Worm (Caenorhabditis elegans): ENCODE data around the gene srv-12.

The srv-12 gene

DNA sequence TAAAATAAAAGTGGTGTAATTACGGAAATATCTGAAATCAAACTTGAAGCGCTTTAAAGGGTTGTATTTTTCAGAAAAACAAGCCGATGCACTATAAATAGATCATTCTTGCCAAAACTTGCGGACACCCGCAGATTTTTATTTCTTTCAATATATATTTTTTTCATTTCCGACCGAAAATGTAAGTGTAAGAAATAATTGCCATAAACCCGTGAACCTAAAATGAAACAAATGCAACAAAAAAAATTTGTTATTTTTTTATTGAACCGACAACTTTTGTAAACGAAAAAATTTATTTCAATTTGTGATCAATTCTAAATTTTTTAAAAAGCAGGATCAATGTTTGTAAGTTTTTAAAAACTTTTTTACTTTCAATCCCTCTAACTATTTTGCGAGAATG, 27.4 kb upstream of the srv-12 start, which contains the start of gene W01B6.6:
TSS of gene W01B6.6 (plus strand) at position 301 of the 400 bp plus-strand sequence.
- TF ChIP-seq tbx-11 (GFP tag; IDR thresholded peaks at IDR 0.05): no peak
- no peak for TF ChIP-seq ama-1 (optimal IDR thresholded peaks at IDR 0.05)
- TF ChIP-seq hmbx-1 (tag; optimal IDR thresholded peaks at IDR 0.05): no peak
- no peak for TF ChIP-seq tra-4 (tag; optimal IDR thresholded peaks at IDR 0.05)
- no peak for TF ChIP-seq F13C5.2 (tag; optimal IDR thresholded peaks at IDR 0.05)

ce11 chrIV:10078003-10078402, 24.6 kb upstream of the srv-12 start:
- TF ChIP-seq tbx-37 (GFP tag; conservative IDR thresholded peaks at IDR 0.05): no peak
- no peak for TF ChIP-seq pes-1 (GFP tag; IDR thresholded peaks at IDR 0.05)
- TF ChIP-seq tbx-11 (GFP tag; IDR thresholded peaks at IDR 0.05): no peak
- TF ChIP-seq hmbx-1 (tag; optimal IDR thresholded peaks at IDR 0.05): no peak

DNA sequence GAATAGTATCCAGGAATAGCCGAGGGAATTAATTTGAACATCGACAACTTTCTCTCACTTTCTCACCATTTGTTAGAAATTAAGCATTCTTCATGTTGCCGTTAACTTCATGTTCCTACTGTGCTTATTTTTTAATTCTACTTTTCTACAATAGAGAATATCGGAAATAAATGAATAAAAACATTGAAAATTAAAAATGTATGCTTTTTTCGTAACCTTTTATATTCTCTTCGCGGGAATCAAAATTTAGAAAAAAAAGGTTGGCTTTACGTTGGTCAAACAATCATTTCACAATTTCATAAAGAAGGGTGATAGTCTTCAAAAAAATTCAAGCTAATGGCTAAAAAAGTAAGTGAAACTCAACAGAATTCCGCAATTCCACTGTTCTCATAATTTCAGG, 22.4 kb upstream of the srv-12 start, which contains the start of gene W01B6.5:
TSS of gene W01B6.5 (plus strand) at position 301 of the 400 bp plus-strand sequence.
- no peak for TF ChIP-seq B0310.2 (tag; optimal IDR thresholded peaks at IDR 0.05)
- no peak for TF ChIP-seq tbx-11 (GFP tag; IDR thresholded peaks at IDR 0.05)
- no peak for TF ChIP-seq scrt-1 (GFP tag; IDR thresholded peaks at IDR 0.05)
- no peak for TF ChIP-seq sea-1 (GFP tag; conservative IDR thresholded peaks at IDR 0.05)

ce11 chrIV:10075034-10075510, 21.6 kb upstream of the srv-12 start, which contains the start of the genes ttbk-4 and W01B6.4:
Gene ttbk-4, minus strand, starts transcription at chrIV:10075134.
Gene W01B6.4, plus strand, starts transcription at chrIV:10075460.
- TF ChIP-seq tbx-37 (GFP tag; conservative IDR thresholded peaks at IDR 0.05): no peak
- TF ChIP-seq ceh-36 (tag; optimal IDR thresholded peaks at IDR 0.05): no peak
- no peak for TF ChIP-seq scrt-1 (GFP tag; IDR thresholded peaks at IDR 0.05)
- TF ChIP-seq tbx-11 (GFP tag; IDR thresholded peaks at IDR 0.05): no peak
- TF ChIP-seq hnd-1 (tag; optimal IDR thresholded peaks at IDR 0.05): no peak
- no peak for TF ChIP-seq flt-1 (GFP tag; IDR thresholded peaks at IDR 0.05)
- TF ChIP-seq ceh-13 (GFP tag; optimal IDR thresholded peaks at IDR 0.05): no peak

DNA sequence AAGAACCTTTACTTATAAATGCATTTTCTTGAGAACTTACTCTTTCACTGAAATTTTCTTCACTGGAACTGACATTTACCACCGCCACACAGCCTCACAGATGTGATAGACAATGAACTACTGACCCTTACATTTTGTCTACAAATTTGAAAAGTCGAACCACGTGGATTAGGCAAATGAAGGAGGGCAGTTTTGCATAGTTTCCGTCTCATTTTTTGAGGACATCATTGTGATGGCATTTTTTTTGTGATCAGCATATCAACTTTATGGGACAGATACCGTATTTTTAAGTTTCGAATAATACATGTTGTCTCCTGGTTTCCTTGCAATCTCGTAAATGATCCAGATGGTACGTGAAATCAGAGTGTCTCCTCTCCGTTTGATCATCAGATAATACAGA, 19.1 kb upstream of the srv-12 start, which contains the start of gene W01B6.3:
TSS of gene W01B6.3 (minus strand) at position 101 of the 400 bp plus-strand sequence.
- TF ChIP-seq hnd-1 (tag; optimal IDR thresholded peaks at IDR 0.05) (no peak), ceh-36 (tag; optimal IDR thresholded peaks at IDR 0.05) (no peak), tbx-11 (GFP tag; IDR thresholded peaks at IDR 0.05) (no peak), sea-1 (GFP tag; conservative IDR thresholded peaks at IDR 0.05) (no peak), F13C5.2 (tag; optimal IDR thresholded peaks at IDR 0.05) (no peak), hmg-4 (GFP tag; optimal IDR thresholded peaks at IDR 0.05) (no peak), ets-7 (tag; optimal IDR thresholded peaks at IDR 0.05) (no peak), B0310.2 (tag; optimal IDR thresholded peaks at IDR 0.05) (no peak), ceh-13 (GFP tag; optimal IDR thresholded peaks at IDR 0.05) (no peak), ama-1 (optimal IDR thresholded peaks at IDR 0.05) (no peak), tbx-37 (GFP tag; conservative IDR thresholded peaks at IDR 0.05) (no peak), aly-1 (tag; optimal IDR thresholded peaks at IDR 0.05) (no peak), flt-1 (GFP tag; IDR thresholded peaks at IDR 0.05) (no peak)

DNA sequence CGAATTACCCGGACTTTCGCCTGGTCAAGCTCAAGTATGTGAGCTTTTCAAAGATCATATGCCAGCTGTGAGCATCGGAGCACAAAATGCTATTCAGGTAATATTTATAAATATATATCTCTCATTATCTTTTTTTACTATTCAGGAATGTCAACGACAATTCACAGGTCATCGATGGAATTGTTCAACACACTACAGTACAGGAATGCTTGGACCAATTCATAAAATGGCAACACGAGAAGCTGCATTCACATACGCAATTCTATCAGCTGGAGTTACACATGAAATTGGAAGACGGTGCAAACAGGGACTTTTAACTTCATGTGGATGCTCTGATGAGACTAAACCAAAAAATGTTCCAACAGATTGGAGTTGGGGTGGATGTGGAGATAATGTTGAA, 14.8 kb upstream of the srv-12 start:
- TF ChIP-seq ceh-36 (tag; optimal IDR thresholded peaks at IDR 0.05): no peak
- no peak for TF ChIP-seq aly-1 (tag; optimal IDR thresholded peaks at IDR 0.05)
- no peak for TF ChIP-seq ceh-13 (GFP tag; optimal IDR thresholded peaks at IDR 0.05)
- TF ChIP-seq ets-7 (tag; optimal IDR thresholded peaks at IDR 0.05): no peak
- TF ChIP-seq F13C5.2 (tag; optimal IDR thresholded peaks at IDR 0.05): no peak
- no peak for TF ChIP-seq tra-4 (tag; optimal IDR thresholded peaks at IDR 0.05)
- no peak for TF ChIP-seq tbx-11 (GFP tag; IDR thresholded peaks at IDR 0.05)
- no peak for TF ChIP-seq B0310.2 (tag; optimal IDR thresholded peaks at IDR 0.05)
- TF ChIP-seq hnd-1 (tag; optimal IDR thresholded peaks at IDR 0.05): no peak
- no peak for TF ChIP-seq scrt-1 (GFP tag; IDR thresholded peaks at IDR 0.05)
- no peak for TF ChIP-seq pes-1 (GFP tag; IDR thresholded peaks at IDR 0.05)
- no peak for TF ChIP-seq ama-1 (optimal IDR thresholded peaks at IDR 0.05)
- no peak for TF ChIP-seq tbx-37 (GFP tag; conservative IDR thresholded peaks at IDR 0.05)

DNA sequence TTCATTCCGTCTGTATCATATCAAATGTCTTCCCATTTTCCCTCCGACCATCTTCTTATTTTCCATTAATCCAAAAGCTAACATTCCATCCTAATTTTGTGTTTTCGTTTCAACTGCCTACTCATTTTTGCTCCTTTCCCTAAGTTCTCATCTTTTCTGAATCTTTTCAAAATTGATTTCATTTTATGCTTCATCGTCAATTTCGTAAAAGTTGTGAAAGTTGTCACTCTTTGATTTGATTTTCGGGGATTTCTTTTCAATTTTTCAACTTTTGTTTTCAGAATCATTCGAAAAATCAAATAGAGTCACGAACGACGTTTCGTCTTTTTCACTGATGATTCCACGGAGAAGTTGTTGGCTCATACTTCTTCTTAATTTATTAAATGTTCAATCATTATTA, 14.1 kb upstream of the srv-12 start, which contains the start of gene cwn-2:
TSS of gene cwn-2 (plus strand) at position 276 of the 400 bp plus-strand sequence.
- TF ChIP-seq tbx-37 (GFP tag; conservative IDR thresholded peaks at IDR 0.05) (no peak), tbx-11 (GFP tag; IDR thresholded peaks at IDR 0.05) (no peak), ama-1 (optimal IDR thresholded peaks at IDR 0.05) (no peak), hmbx-1 (tag; optimal IDR thresholded peaks at IDR 0.05) (no peak)

DNA sequence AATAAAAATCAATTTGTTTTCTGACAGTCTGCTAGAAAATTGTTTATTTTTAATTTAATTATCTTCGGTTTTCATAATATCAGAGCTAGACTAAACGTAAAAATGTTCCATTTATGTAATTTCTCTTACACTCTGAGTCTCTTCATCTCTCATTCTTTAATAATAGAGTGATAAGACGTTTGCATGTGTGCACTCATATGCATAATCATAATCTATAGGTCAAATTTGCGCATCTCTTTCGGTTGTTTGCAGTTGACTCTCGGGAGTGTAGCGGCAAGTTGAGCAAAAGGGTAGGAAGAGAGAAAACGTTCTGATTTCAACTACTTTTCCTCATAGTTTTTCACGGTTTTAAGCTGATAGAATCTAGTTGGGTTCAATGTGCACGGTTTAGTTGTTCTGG, 13.0 kb upstream of the srv-12 start:
- TF ChIP-seq pes-1 (GFP tag; IDR thresholded peaks at IDR 0.05): no peak
- no peak for TF ChIP-seq scrt-1 (GFP tag; IDR thresholded peaks at IDR 0.05)

DNA sequence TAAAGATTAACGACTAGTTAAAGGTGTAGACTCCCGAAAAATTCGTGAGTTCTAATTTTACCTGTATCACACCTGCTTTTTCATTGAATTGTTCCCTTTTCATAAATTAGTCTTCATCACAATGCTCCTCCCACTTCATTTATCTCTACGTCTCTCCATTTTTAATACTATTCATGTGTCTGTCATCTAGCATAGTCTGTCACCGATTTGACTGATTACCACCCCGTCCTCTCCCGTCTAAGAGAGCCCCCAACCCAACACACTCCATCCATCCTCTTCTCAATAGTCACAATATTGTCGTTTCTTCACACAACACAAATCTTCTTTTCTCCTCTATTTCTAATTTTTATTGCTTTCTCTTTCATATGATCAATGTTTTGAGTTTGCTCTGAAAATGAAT, 11.7 kb upstream of the srv-12 start:
- TF ChIP-seq F13C5.2 (tag; optimal IDR thresholded peaks at IDR 0.05): no peak
- TF ChIP-seq hmbx-1 (tag; optimal IDR thresholded peaks at IDR 0.05): no peak
- TF ChIP-seq sea-1 (GFP tag; conservative IDR thresholded peaks at IDR 0.05): no peak
- no peak for TF ChIP-seq hmg-4 (GFP tag; optimal IDR thresholded peaks at IDR 0.05)
- no peak for TF ChIP-seq tbx-11 (GFP tag; IDR thresholded peaks at IDR 0.05)
- TF ChIP-seq scrt-1 (GFP tag; IDR thresholded peaks at IDR 0.05): no peak

Data from whole organism, early embryonic.